Fruit fly (Drosophila melanogaster): ENCODE measurements around the gene CG7460.

Gene CG7460

DNA sequence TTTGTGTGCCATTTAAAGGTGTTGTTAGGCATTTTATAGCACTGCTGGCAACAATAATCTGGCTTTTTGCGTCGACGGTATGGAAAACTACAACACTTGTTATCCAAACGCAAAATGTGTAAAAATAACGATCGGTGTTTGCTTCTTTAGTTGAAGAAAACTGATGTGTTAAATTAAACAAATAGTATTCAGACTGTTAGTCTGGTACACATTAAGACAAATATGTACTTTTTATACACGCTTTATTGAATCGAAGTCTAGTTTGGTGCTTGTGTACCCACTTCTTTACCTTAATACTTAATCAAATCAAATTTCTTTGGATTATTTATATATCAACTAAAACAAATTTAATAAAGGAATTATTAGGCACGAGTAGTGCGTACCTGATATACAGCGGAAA lies 51.2 kb downstream of the CG7460 start:
- no peak for TF ChIP-seq EcR (GFP tag; optimal IDR thresholded peaks at IDR 0.05)
- TF ChIP-seq CG32121 (GFP tag; IDR thresholded peaks at IDR 0.05), result no peak
- TF ChIP-seq Pif1B (GFP tag; optimal IDR thresholded peaks at IDR 0.05), result no peak
- no peak for TF ChIP-seq Ets98B (GFP tag; IDR thresholded peaks at IDR 0.05)
- TF ChIP-seq CG12605 (GFP tag; IDR thresholded peaks at IDR 0.05), result no peak
- TF ChIP-seq rn (GFP tag; IDR thresholded peaks at IDR 0.05), result no peak
- TF ChIP-seq CG8159 (tag; optimal IDR thresholded peaks at IDR 0.05), result no peak
- no peak for TF ChIP-seq CG9948 (tag; optimal IDR thresholded peaks at IDR 0.05)
- TF ChIP-seq CG15710 (tag; optimal IDR thresholded peaks at IDR 0.05), result no peak
- TF ChIP-seq CG13204 (GFP tag; optimal IDR thresholded peaks at IDR 0.05), result no peak
- no peak for TF ChIP-seq Pif1A (GFP tag; optimal IDR thresholded peaks at IDR 0.05)
- TF ChIP-seq gl (tag; optimal IDR thresholded peaks at IDR 0.05), result no peak
- TF ChIP-seq CG8301 (tag; optimal IDR thresholded peaks at IDR 0.05), result no peak
